Worm (Caenorhabditis elegans): ENCODE measurements around the gene C53A5.17.

C53A5.17 gene

ce11 chrV:14478979-14479378, 41.9 kb downstream of the C53A5.17 start, which contains the start of gene clec-55:
Gene clec-55, plus strand, starts transcription at chrV:14479279.
- TF ChIP-seq ztf-1 (GFP tag; conservative IDR thresholded peaks at IDR 0.05), result no peak
- no peak for TF ChIP-seq unc-55 (GFP tag; optimal IDR thresholded peaks at IDR 0.05)
- TF ChIP-seq lsy-2 (tag; optimal IDR thresholded peaks at IDR 0.05), result no peak
- TF ChIP-seq Y55F3AM.14 (GFP tag; optimal IDR thresholded peaks at IDR 0.05), result no peak
- no peak for TF ChIP-seq nhr-11 (tag; optimal IDR thresholded peaks at IDR 0.05)
- no peak for TF ChIP-seq skn-1 (tag; optimal IDR thresholded peaks at IDR 0.05)
- TF ChIP-seq lin-13 (GFP tag; optimal IDR thresholded peaks at IDR 0.05), result no peak
- TF ChIP-seq aly-2 (tag; optimal IDR thresholded peaks at IDR 0.05), result no peak
- TF ChIP-seq nhr-23 (tag; optimal IDR thresholded peaks at IDR 0.05), result no peak
- TF ChIP-seq zag-1 (tag; optimal IDR thresholded peaks at IDR 0.05), result no peak
- no peak for TF ChIP-seq nhr-237 (tag; optimal IDR thresholded peaks at IDR 0.05)
- no peak for TF ChIP-seq mbf-1 (tag; optimal IDR thresholded peaks at IDR 0.05)

ce11 chrV:14476680-14477079, 44.2 kb downstream of the C53A5.17 start, which contains the start of gene clec-54:
Gene clec-54, plus strand, starts transcription at chrV:14476903.
- TF ChIP-seq crh-2 (tag; optimal IDR thresholded peaks at IDR 0.05) (peak; percentile 35), nhr-23 (tag; optimal IDR thresholded peaks at IDR 0.05) (no peak)

DNA sequence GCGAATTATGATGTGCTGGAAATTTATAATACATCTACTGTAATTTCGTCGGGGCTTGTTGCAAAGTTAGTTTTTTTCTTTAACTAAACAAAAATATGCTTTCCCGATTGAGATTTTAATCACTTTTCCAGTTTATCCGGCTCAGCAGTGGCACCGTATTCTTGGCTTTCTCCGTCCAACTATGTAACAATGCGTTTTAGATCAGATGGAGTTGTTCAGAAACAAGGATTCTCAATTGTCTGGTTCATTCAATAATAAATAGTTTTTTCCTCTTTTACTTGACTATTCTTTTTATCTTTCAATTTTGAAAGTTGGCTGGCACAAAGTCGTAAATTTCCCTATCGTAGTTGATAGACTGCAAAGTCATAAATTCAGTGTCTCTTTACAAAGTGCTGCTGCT, 46.8 kb downstream of the C53A5.17 start, which contains the start of gene clec-56:
TSS of gene clec-56 (plus strand) at position 301 of the 400 bp plus-strand sequence.
- no peak for TF ChIP-seq lsy-2 (tag; optimal IDR thresholded peaks at IDR 0.05)
- TF ChIP-seq egl-27 (tag; optimal IDR thresholded peaks at IDR 0.05), result no peak
- no peak for TF ChIP-seq nhr-10 (tag; optimal IDR thresholded peaks at IDR 0.05)
- TF ChIP-seq ama-1 (optimal IDR thresholded peaks at IDR 0.05), result no peak
- TF ChIP-seq unc-62 (GFP tag; optimal IDR thresholded peaks at IDR 0.05), result no peak
- TF ChIP-seq nhr-12 (tag; optimal IDR thresholded peaks at IDR 0.05), result no peak
- no peak for TF ChIP-seq nhr-11 (tag; optimal IDR thresholded peaks at IDR 0.05)
- TF ChIP-seq lin-11 (tag; optimal IDR thresholded peaks at IDR 0.05), result no peak
- no peak for TF ChIP-seq C34F6.9 (tag; optimal IDR thresholded peaks at IDR 0.05)
- TF ChIP-seq sma-3 (GFP tag; optimal IDR thresholded peaks at IDR 0.05), result no peak

DNA sequence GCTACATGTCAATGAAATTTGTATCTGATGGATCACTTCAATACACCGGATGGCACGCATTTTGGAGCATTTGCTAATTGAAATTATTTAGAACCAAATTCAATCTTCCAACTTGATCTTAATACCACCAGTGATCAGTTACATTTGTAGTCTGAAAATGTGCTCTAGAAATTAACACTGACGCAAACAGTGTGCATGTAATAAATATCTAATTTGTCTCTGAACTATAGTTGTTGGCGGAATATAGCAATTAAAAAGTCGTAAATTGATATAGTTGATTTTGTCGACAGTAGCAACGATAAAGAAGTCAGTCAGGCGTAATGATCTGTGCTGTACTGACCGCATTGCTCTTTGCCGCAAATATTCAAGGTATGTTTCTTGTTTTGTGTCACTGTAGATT, 48.7 kb downstream of the C53A5.17 start, which contains the start of gene clec-227:
TSS of gene clec-227 (plus strand) at position 301 of the 400 bp plus-strand sequence.
- no peak for TF ChIP-seq crh-2 (tag; optimal IDR thresholded peaks at IDR 0.05)
- no peak for TF ChIP-seq elt-3 (tag; optimal IDR thresholded peaks at IDR 0.05)
- no peak for TF ChIP-seq egl-27 (tag; optimal IDR thresholded peaks at IDR 0.05)
- TF ChIP-seq lin-11 (tag; optimal IDR thresholded peaks at IDR 0.05), result no peak
- no peak for TF ChIP-seq peb-1 (tag; optimal IDR thresholded peaks at IDR 0.05)
- no peak for TF ChIP-seq lin-39 (tag; optimal IDR thresholded peaks at IDR 0.05)
- no peak for TF ChIP-seq fos-1 (tag; optimal IDR thresholded peaks at IDR 0.05)
- TF ChIP-seq sma-9 (GFP tag; optimal IDR thresholded peaks at IDR 0.05), result no peak
- TF ChIP-seq sma-9 (tag; optimal IDR thresholded peaks at IDR 0.05), result no peak
- no peak for TF ChIP-seq lin-13 (GFP tag; optimal IDR thresholded peaks at IDR 0.05)
- TF ChIP-seq nhr-129 (tag; optimal IDR thresholded peaks at IDR 0.05), result no peak
- TF ChIP-seq nhr-10 (tag; optimal IDR thresholded peaks at IDR 0.05), result no peak
- no peak for TF ChIP-seq nhr-11 (tag; optimal IDR thresholded peaks at IDR 0.05)
- no peak for TF ChIP-seq snpc-4 (tag; optimal IDR thresholded peaks at IDR 0.05)
- TF ChIP-seq C34F6.9 (tag; optimal IDR thresholded peaks at IDR 0.05), result no peak

Measured in whole organism, L2 larva.